Worm (Caenorhabditis elegans): ENCODE measurements around the gene tdo-2.

ce11 chrIII:5936992-5937391 is 17.2 kb upstream of the tdo-2 start, which contains the start of gene EGAP1.1:
- TF ChIP-seq nhr-237 (tag; optimal IDR thresholded peaks at IDR 0.05) (no peak), unc-62 (GFP tag; optimal IDR thresholded peaks at IDR 0.05) (no peak), flh-1 (GFP tag; optimal IDR thresholded peaks at IDR 0.05) (no peak), tbx-8 (GFP tag; optimal IDR thresholded peaks at IDR 0.05) (no peak), blmp-1 (tag; optimal IDR thresholded peaks at IDR 0.05) (no peak), ztf-11 (tag; optimal IDR thresholded peaks at IDR 0.05) (no peak), pha-4 (tag; optimal IDR thresholded peaks at IDR 0.05) (no peak), elt-3 (tag; optimal IDR thresholded peaks at IDR 0.05) (no peak)

All from whole organism, mixed stage, embryonic.